Worm (Caenorhabditis elegans) whole organism, L1 larva: ENCODE data around the gene C36B7.3.

ENCODE experiments used
- C34B4.2 ChIP-seq: sonication (generic microtip); optimal IDR thresholded peaks from 2 replicates; lab custom pipeline; 2017; ENCODE audit warnings: mild to moderate bottlenecking, missing genetic modification characterization, missing compliant biosample characterization
- ceh-63 ChIP-seq: fragments of 200-800 bp; sonication (Bioruptor generic); optimal IDR thresholded peaks from 2 replicates; lab custom pipeline; 2018; ENCODE audit warnings: mild to moderate bottlenecking, missing genetic modification characterization, missing compliant biosample characterization
- ceh-88 ChIP-seq: fragments of 200-800 bp; sonication (Bioruptor generic); IDR thresholded peaks from 2 replicates; pipeline ENCODE4 v1.3.6; 2022; ENCODE audit warnings: missing genetic modification characterization, missing compliant biosample characterization
- ceh-90 ChIP-seq: sonication (generic microtip); optimal IDR thresholded peaks from 2 replicates; lab custom pipeline; 2016; ENCODE audit warnings: missing genetic modification characterization, missing compliant biosample characterization
- ces-1 ChIP-seq: fragments of 150-350 bp; optimal IDR thresholded peaks from 2 replicates; lab custom pipeline; 2014; ENCODE audit warnings: missing biosample characterization, missing genetic modification reagents, missing genetic modification characterization
- dpl-1 ChIP-seq, 3 experiments: fragments of 150-350 bp in 2 of 3; sonication (generic microtip) in 1 of 3; optimal IDR thresholded peaks; 2 replicates each; lab custom pipeline; 2014 to 2017; ENCODE audit warnings: missing biosample characterization in 3 of 3, missing genetic modification characterization in 3 of 3, missing genetic modification reagents in 3 of 3
- efl-1 ChIP-seq, 4 experiments: fragments of 150-350 bp; optimal IDR thresholded peaks in 3 of 4; peaks in 1 of 4; 1 replicate in 1 of 4; 2 replicates in 3 of 4; lab custom pipeline; 2014; ENCODE audit warnings: missing biosample characterization in 2 of 4, missing genetic modification characterization in 2 of 4, missing genetic modification reagents in 2 of 4
- efl-3 ChIP-seq: fragments of 200-800 bp; sonication (Bioruptor generic); optimal IDR thresholded peaks from 2 replicates; lab custom pipeline; 2018; ENCODE audit warnings: mild to moderate bottlenecking, missing genetic modification characterization, missing compliant biosample characterization
- egl-27 ChIP-seq, 2 experiments: fragments of 150-350 bp in 1 of 2; sonication (generic microtip); optimal IDR thresholded peaks; 3 replicates each; lab custom pipeline; 2017 to 2018; ENCODE audit warnings: missing biosample characterization in 2 of 2, missing genetic modification characterization in 2 of 2, missing genetic modification reagents in 2 of 2
- elt-2 ChIP-seq: sonication (generic microtip); optimal IDR thresholded peaks from 2 replicates; lab custom pipeline; 2016; ENCODE audit warnings: missing genetic modification characterization, mild to moderate bottlenecking, inconsistent platforms, missing compliant biosample characterization, missing genetic modification reagents
- fkh-10 ChIP-seq: sonication (generic microtip); optimal IDR thresholded peaks from 2 replicates; lab custom pipeline; 2017; ENCODE audit warnings: missing biosample characterization, missing genetic modification reagents, missing genetic modification characterization
- fkh-8 ChIP-seq: sonication (generic microtip); optimal IDR thresholded peaks from 2 replicates; lab custom pipeline; 2016; ENCODE audit warnings: mild to moderate bottlenecking, missing genetic modification characterization, missing compliant biosample characterization
- hlh-4 ChIP-seq: sonication (generic microtip); optimal IDR thresholded peaks from 2 replicates; lab custom pipeline; 2016; ENCODE audit warnings: mild to moderate bottlenecking, missing genetic modification characterization, missing compliant biosample characterization
- irx-1 ChIP-seq: sonication (generic microtip); optimal IDR thresholded peaks from 2 replicates; lab custom pipeline; 2016; ENCODE audit warnings: missing genetic modification characterization, missing compliant biosample characterization
- isw-1 ChIP-seq: fragments of 200-800 bp; sonication (Bioruptor generic); IDR thresholded peaks from 2 replicates; pipeline ENCODE4 v1.3.6; 2022; ENCODE audit warnings: missing genetic modification characterization, missing compliant biosample characterization
- lin-13 ChIP-seq: fragments of 150-350 bp; optimal IDR thresholded peaks from 2 replicates; lab custom pipeline; 2014; ENCODE audit warnings: missing biosample characterization, missing genetic modification reagents, missing genetic modification characterization
- lin-14 ChIP-seq: fragments of 200-800 bp; sonication (Bioruptor generic); optimal IDR thresholded peaks from 2 replicates; lab custom pipeline; 2018; ENCODE audit warnings: mild to moderate bottlenecking, missing genetic modification characterization, moderate library complexity, missing compliant biosample characterization
- lin-15B ChIP-seq: fragments of 150-350 bp; sonication (generic microtip); optimal IDR thresholded peaks from 3 replicates; lab custom pipeline; 2014; ENCODE audit warnings: missing biosample characterization, missing genetic modification characterization
- lin-35 ChIP-seq, 2 experiments: fragments of 150-350 bp; optimal IDR thresholded peaks; 2 replicates each; lab custom pipeline; 2014; ENCODE audit warnings: missing biosample characterization in 2 of 2, missing genetic modification characterization in 2 of 2, missing genetic modification reagents in 2 of 2
- mef-2 ChIP-seq: fragments of 150-350 bp; optimal IDR thresholded peaks from 2 replicates; lab custom pipeline; 2014; ENCODE audit warnings: missing biosample characterization, missing genetic modification characterization
- mep-1 ChIP-seq: fragments of 150-350 bp; optimal IDR thresholded peaks from 2 replicates; lab custom pipeline; 2014; ENCODE audit warnings: missing biosample characterization, missing genetic modification characterization
- nhr-11 ChIP-seq: fragments of 150-350 bp; optimal IDR thresholded peaks from 2 replicates; lab custom pipeline; 2014; ENCODE audit warnings: missing biosample characterization, missing genetic modification characterization
- nhr-20 ChIP-seq: sonication (generic microtip); optimal IDR thresholded peaks from 2 replicates; lab custom pipeline; 2016; ENCODE audit warnings: mild to moderate bottlenecking, missing genetic modification characterization, missing compliant biosample characterization
- nhr-84 ChIP-seq: sonication (generic microtip); optimal IDR thresholded peaks from 2 replicates; lab custom pipeline; 2017; ENCODE audit warnings: missing biosample characterization, missing genetic modification characterization
- sptf-1 ChIP-seq: fragments of 150-350 bp; optimal IDR thresholded peaks from 2 replicates; lab custom pipeline; 2014; ENCODE audit warnings: missing biosample characterization, missing genetic modification characterization
- unc-62 ChIP-seq: fragments of 150-350 bp; optimal IDR thresholded peaks from 2 replicates; lab custom pipeline; 2014; ENCODE audit warnings: missing biosample characterization, missing genetic modification reagents, missing genetic modification characterization
- unc-86 ChIP-seq: sonication (generic microtip); optimal IDR thresholded peaks from 2 replicates; lab custom pipeline; 2016; ENCODE audit warnings: missing genetic modification characterization, missing compliant biosample characterization
- vab-15 ChIP-seq: sonication (generic microtip); optimal IDR thresholded peaks from 2 replicates; lab custom pipeline; 2017; ENCODE audit warnings: missing genotype, mild to moderate bottlenecking, missing genetic modification characterization, missing compliant biosample characterization
- xbp-1 ChIP-seq: sonication (generic microtip); optimal IDR thresholded peaks from 2 replicates; lab custom pipeline; 2016; ENCODE audit warnings: missing genetic modification characterization, missing compliant biosample characterization
- zag-1 ChIP-seq: fragments of 150-350 bp; optimal IDR thresholded peaks from 2 replicates; lab custom pipeline; 2014; ENCODE audit warnings: missing biosample characterization, missing genetic modification characterization
- ztf-4 ChIP-seq: fragments of 150-350 bp; optimal IDR thresholded peaks from 2 replicates; lab custom pipeline; 2014; ENCODE audit warnings: missing biosample characterization, missing genetic modification characterization

Gene C36B7.3

DNA sequence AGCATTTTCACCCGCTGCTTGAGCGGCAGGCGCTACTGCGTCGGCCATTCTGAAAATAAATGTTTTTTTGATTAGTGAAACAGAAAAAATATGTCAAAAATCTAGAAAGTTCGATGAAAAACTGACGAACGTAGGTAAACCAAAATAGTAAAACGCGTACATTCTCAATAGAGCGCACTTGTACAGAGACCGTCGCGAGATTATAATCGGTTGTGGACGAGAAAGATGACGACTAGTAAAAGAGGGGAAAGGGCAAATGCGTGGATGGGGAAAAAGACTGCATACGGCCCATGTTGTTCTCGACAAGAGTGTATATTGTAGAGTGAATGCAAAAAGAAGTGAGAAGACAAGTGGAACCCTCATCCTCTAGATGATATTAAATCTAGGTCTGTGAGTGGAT, 1.3 kb upstream of the C36B7.3 start, which contains the start of gene C36B7.6 (continued):
- no peak for TF ChIP-seq zag-1
- TF ChIP-seq ceh-88 (GFP tag; lab: Robert Waterston, UW) = no peak

DNA sequence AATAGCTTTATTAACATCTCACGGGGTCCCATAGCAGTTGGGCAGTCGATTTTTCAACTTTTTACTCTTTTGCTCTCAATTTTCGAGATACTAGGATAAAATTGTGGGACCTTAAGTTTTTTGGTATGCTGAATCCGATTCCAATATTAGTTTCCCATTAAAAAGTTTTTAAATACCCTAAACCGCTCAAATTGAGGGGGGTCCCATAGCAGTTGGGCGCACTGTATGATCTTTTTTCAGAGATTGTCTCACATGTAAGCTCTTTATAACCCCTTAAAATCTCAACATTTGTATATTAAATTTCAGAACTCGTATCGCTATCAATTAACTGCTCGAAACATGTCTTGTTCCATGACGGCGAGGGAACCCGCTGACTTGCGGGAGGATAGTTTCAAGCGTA, 4.5 kb downstream of the C36B7.3 start, which contains the start of gene C36B7.2:
Gene C36B7.2 (plus strand): TSS at position 301 of the 400 bp plus-strand sequence.
- TF ChIP-seq ces-1 (GFP tag; lab: Kevin White, UChicago) (no peak), xbp-1 (no peak), lin-35 (GFP tag; optimal IDR thresholded peaks at IDR 0.05; lab: Kevin White, UChicago) (no peak), unc-86 (tag; lab: Kevin White, UChicago) (no peak), fkh-10 (GFP tag; lab: Kevin White, UChicago) (no peak), efl-1 (optimal IDR thresholded peaks at IDR 0.05; lab: Kevin White, UChicago) (no peak), efl-1 (GFP tag; optimal IDR thresholded peaks at IDR 0.05 in 1 of 2; lab: Kevin White, UChicago) (no peak), nhr-84 (no peak), efl-3 (no peak), lin-15B (tag; lab: Kevin White, UChicago) (no peak), dpl-1 (GFP tag; optimal IDR thresholded peaks at IDR 0.05; lab: Kevin White, UChicago) (no peak), mep-1 (no peak), sptf-1 (tag; lab: Kevin White, UChicago) (no peak), unc-62 (no peak), C34B4.2 (no peak), irx-1 (no peak), lin-13 (no peak)

DNA sequence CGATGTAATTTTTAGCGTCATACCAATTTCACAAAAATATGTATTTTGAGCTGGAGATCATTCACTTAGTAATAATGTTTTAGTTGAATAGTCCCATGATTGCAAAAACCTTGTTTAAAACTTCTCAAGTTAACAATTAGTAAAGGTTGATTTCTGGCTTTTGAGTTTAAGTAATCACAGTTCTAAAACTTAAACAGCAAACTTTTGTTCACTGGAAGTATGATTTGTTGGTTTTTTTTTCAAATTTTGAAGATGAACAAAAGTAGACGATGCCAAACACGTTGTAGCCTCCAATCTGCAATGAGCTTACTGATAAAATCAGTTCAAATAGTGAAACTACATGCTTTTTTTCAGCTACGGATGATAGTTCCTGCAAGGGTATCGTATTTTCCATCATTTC, 11.0 kb downstream of the C36B7.3 start, which contains the start of gene C36B7.1:
Gene C36B7.1 (plus strand): TSS at position 301 of the 400 bp plus-strand sequence.
- TF ChIP-seq nhr-11 (tag; lab: Kevin White, UChicago) = no peak
- TF ChIP-seq ceh-90 = no peak
- no peak for TF ChIP-seq fkh-10 (GFP tag; lab: Kevin White, UChicago)
- TF ChIP-seq hlh-4 (tag; lab: Kevin White, UChicago) = no peak
- TF ChIP-seq, all 84 proteins: peak for 0

DNA sequence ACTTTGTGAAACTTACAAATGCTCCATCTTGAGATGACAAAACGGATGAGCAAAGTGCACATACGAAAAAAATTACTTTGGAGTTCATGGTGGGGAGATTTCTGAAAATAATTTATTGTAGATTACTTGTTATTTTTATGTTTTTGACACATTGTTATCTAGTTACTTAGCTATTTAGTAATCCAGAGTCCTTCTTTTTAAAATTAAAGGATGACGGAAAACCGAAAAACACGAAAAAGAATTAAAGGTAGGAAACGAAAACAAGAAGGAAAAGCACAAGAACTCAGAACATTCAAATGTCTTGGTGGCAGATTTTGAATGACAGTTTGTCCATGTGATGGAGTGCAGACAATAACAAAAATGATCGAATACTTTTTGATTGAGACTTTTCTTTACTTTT, 15.3 kb downstream of the C36B7.3 start, which contains the start of gene hen-1:
Gene hen-1 (minus strand): TSS at position 101 of the 400 bp plus-strand sequence.
- no peak for TF ChIP-seq ceh-63 (GFP tag; lab: Kevin White, UChicago)
- no peak for TF ChIP-seq nhr-20 (tag; lab: Kevin White, UChicago)
- no peak for TF ChIP-seq egl-27 (tag; optimal IDR thresholded peaks at IDR 0.05; lab: Kevin White, UChicago)

DNA sequence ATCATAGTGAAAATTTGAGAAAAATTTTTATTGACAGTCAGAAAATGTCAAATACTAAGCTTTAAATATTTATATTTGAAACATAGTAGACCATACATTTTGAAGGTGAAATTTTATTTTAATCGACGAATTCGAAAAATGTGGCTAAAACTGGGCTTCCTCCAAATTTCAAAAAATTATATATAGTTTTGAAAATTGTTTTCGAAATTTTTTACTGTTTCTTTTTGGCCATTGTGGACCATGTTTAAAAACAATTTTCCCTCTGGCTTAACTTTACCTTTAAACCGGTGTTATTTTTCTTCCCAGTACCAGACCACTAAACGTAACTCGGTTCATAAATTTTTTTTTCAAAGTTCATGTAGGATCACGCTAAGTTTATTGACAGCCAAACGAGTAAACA, 21.1 kb downstream of the C36B7.3 start:
- TF ChIP-seq mef-2 (tag; lab: Kevin White, UChicago) = no peak
- TF ChIP-seq, all 84 proteins: peak for 0

DNA sequence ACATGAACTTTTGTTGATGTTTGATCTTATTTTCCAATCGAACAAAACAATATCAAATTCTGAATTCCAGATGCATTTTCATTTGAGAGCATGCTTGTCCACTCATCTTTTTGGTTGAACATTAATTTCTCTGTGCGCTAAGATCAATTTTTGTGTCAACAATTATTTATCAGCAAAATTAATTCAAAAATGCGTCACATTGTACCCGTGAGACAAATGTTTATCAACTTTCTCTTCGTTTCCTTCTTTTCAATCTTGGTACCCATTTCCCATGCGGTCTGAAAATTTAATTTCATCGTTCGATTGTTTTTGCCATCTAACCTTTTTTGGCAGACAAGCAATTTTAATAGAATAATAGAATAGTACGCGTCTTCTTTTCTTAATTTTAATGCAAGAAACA, 22.5 kb downstream of the C36B7.3 start:
- TF ChIP-seq elt-2 (tag; lab: Kevin White, UChicago) = peak; percentile 48
- TF ChIP-seq vab-15 (tag; lab: Kevin White, UChicago) = no peak
- no peak for TF ChIP-seq unc-62

DNA sequence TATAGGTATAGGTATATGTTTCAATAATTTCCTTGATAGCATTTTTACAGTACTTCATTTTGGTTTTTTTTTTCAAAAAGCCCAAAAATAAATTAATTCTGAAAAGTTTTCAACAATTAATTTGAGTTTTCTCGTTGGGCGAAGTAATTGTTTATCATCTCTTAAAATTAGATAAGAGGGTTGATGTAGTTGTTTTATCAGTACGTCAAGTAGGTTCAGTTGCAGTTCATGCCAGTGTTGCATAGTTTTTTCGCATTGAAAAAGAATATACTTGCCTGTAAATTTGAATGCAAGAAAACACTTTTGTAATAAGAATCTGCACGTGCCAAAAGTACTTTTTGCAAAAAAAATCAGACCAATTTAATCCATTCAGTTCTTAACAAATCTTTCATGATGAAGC, 23.6 kb downstream of the C36B7.3 start:
- TF ChIP-seq elt-2 (tag; lab: Kevin White, UChicago) (peak; percentile 61), isw-1 (GFP tag; lab: Robert Waterston, UW) (no peak)

DNA sequence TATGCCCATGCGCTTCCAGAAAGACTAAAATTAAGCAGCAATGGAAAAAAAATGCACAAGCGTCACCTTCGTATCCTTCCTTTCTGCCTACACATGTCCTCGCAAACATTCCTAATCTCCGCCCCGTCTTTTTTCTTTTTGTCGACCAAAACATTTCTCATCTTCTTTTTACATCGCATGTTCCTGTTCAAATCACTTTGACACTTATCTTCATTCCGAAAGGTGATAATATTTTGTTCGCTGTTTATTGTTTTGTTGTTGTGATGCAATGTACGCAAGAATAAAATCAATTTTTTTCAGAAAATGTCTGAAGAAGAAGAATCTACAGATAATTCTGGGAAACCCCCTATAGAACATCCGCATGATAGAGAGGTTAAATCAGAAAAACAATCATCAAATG, 24.8 kb downstream of the C36B7.3 start, which contains the start of gene ist-1:
Gene ist-1 (plus strand): TSS at position 301 of the 400 bp plus-strand sequence.
- TF ChIP-seq lin-15B (tag; lab: Kevin White, UChicago) = no peak
- no peak for TF ChIP-seq ztf-4 (tag; lab: Kevin White, UChicago)
- TF ChIP-seq fkh-8 (tag; lab: Kevin White, UChicago) = no peak
- peak; percentile 9 for TF ChIP-seq lin-14
